Fruit fly (Drosophila melanogaster) whole organism, embryonic: ENCODE results near the gene CG8673.

Experiments used
- Atf6 ChIP-seq: fragments of 200-800 bp; sonication (Bioruptor generic); IDR thresholded peaks from 2 replicates; pipeline ENCODE4 v1.3.6; 2022; ENCODE audit warnings: missing biosample characterization, missing genetic modification characterization
- CG10543 ChIP-seq: fragments of 200-800 bp; sonication (Bioruptor generic); optimal IDR thresholded peaks from 3 replicates; lab custom pipeline; 2017; ENCODE audit warnings: missing biosample characterization, mild to moderate bottlenecking, missing genetic modification characterization, moderate library complexity
- CG12071 ChIP-seq: fragments of 200-800 bp; sonication (Bioruptor generic); optimal IDR thresholded peaks from 3 replicates; lab custom pipeline; 2018; ENCODE audit warnings: missing biosample characterization, mild to moderate bottlenecking, missing genetic modification characterization
- CG13287 ChIP-seq: fragments of 200-800 bp; sonication (Bioruptor generic); IDR thresholded peaks from 2 replicates; pipeline ENCODE4 v1.3.6; 2022; ENCODE audit warnings: missing biosample characterization, missing genetic modification characterization; ENCODE audit not compliant: partially characterized antibody
- CG13775 ChIP-seq: fragments of 200-800 bp; sonication (Bioruptor generic); optimal IDR thresholded peaks from 3 replicates; lab custom pipeline; 2017; ENCODE audit warnings: missing biosample characterization, mild to moderate bottlenecking, missing genetic modification characterization
- CG13894 ChIP-seq: fragments of 200-800 bp; sonication (Bioruptor generic); optimal IDR thresholded peaks from 3 replicates; lab custom pipeline; 2018; ENCODE audit warnings: missing biosample characterization, mild to moderate bottlenecking, missing genetic modification characterization, moderate library complexity
- CG15514 ChIP-seq: fragments of 200-800 bp; sonication (Bioruptor generic); optimal IDR thresholded peaks from 3 replicates; lab custom pipeline; 2017; ENCODE audit warnings: missing biosample characterization, missing genetic modification characterization, mild to moderate bottlenecking, moderate library complexity, missing genetic modification reagents
- CG17385 ChIP-seq: fragments of 200-800 bp; sonication (Bioruptor generic); optimal IDR thresholded peaks from 3 replicates; lab custom pipeline; 2018; ENCODE audit warnings: missing biosample characterization, mild to moderate bottlenecking, missing genetic modification characterization
- CG2678 ChIP-seq: fragments of 200-800 bp; sonication (Bioruptor generic); optimal IDR thresholded peaks from 3 replicates; lab custom pipeline; 2019; ENCODE audit warnings: missing biosample characterization, mild to moderate bottlenecking, missing genetic modification characterization, moderate library complexity
- CG2889 ChIP-seq: fragments of 200-800 bp; sonication (Bioruptor generic); IDR thresholded peaks from 3 replicates; pipeline ENCODE4 v1.3.6; 2022; ENCODE audit warnings: missing biosample characterization, missing genetic modification characterization
- CG3065 ChIP-seq: fragments of 200-800 bp; sonication (Bioruptor generic); optimal IDR thresholded peaks from 2 replicates; lab custom pipeline; 2016; ENCODE audit warnings: missing biosample characterization, missing genetic modification characterization
- CG32532 ChIP-seq: fragments of 200-800 bp; sonication (Bioruptor generic); IDR thresholded peaks from 2 replicates; pipeline ENCODE4 v1.3.6; 2022; ENCODE audit warnings: missing biosample characterization, missing genetic modification characterization
- CG3281 ChIP-seq: fragments of 200-800 bp; sonication (Bioruptor generic); optimal IDR thresholded peaks from 3 replicates; lab custom pipeline; 2017; ENCODE audit warnings: missing biosample characterization, mild to moderate bottlenecking, missing genetic modification characterization
- CG34422 ChIP-seq: fragments of 200-800 bp; sonication (Bioruptor generic); IDR thresholded peaks from 3 replicates; pipeline ENCODE4 v1.3.6; 2022; ENCODE audit warnings: missing biosample characterization, missing genetic modification characterization
- CG3726 ChIP-seq: fragments of 200-800 bp; sonication (Bioruptor generic); IDR thresholded peaks from 3 replicates; pipeline ENCODE4, ENCODE4 v1.3.6; 2022; ENCODE audit warnings: missing biosample characterization, missing genetic modification characterization
- CG3838 ChIP-seq: fragments of 200-800 bp; sonication (Bioruptor generic); optimal IDR thresholded peaks from 3 replicates; lab custom pipeline; 2016; ENCODE audit warnings: missing biosample characterization, missing genetic modification characterization
- CG4404 ChIP-seq: fragments of 200-800 bp; sonication (Bioruptor generic); IDR thresholded peaks from 2 replicates; pipeline ENCODE4 v1.3.6; 2022; ENCODE audit warnings: missing biosample characterization, missing genetic modification characterization
- Drgx ChIP-seq: fragments of 200-800 bp; sonication (Bioruptor generic); IDR thresholded peaks from 2 replicates; pipeline ENCODE4 v1.3.6; 2022; ENCODE audit warnings: missing biosample characterization, missing genetic modification characterization
- Elba2 ChIP-seq: fragments of 200-800 bp; sonication (Bioruptor generic); optimal IDR thresholded peaks from 3 replicates; lab custom pipeline; 2016; ENCODE audit warnings: missing biosample characterization, missing genetic modification characterization
- Fer1 ChIP-seq: fragments of 200-800 bp; sonication (Bioruptor generic); optimal IDR thresholded peaks from 2 replicates; lab custom pipeline; 2017; ENCODE audit warnings: missing biosample characterization, mild to moderate bottlenecking, missing genetic modification characterization
- Hr39 ChIP-seq: fragments of >200 bp; optimal IDR thresholded peaks from 2 replicates; lab custom pipeline; 2017
- Med ChIP-seq: fragments of 200-800 bp; sonication (Bioruptor generic); peaks from one replicate; lab custom pipeline; 2016; ENCODE audit warnings: missing biosample characterization, missing genetic modification characterization, mild to moderate bottlenecking, inconsistent platforms, moderate library complexity
- Meics ChIP-seq: fragments of 200-800 bp; sonication (Bioruptor generic); optimal IDR thresholded peaks from 2 replicates; lab custom pipeline; 2017; ENCODE audit warnings: missing biosample characterization, mild to moderate bottlenecking, missing genetic modification characterization
- Opbp ChIP-seq: fragments of 200-800 bp; sonication (Bioruptor generic); IDR thresholded peaks from 3 replicates; pipeline ENCODE4 v1.3.6; 2022; ENCODE audit warnings: missing biosample characterization, missing genetic modification characterization; ENCODE audit not compliant: partially characterized antibody
- Pdp1 ChIP-seq, 2 experiments: fragments of 200-800 bp; sonication (Bioruptor generic); optimal IDR thresholded peaks; 3 replicates each; lab custom pipeline; 2016; ENCODE audit warnings: missing biosample characterization in 2 of 2, missing genetic modification characterization in 2 of 2, mild to moderate bottlenecking in 1 of 2, moderate library complexity in 1 of 2
- chinmo ChIP-seq: fragments of 200-800 bp; sonication (Bioruptor generic); IDR thresholded peaks from 4 replicates; pipeline ENCODE4 v1.3.6; 2022; ENCODE audit warnings: missing biosample characterization, missing genetic modification characterization; ENCODE audit not compliant: partially characterized antibody
- crol ChIP-seq: fragments of 200-800 bp; sonication (Bioruptor generic); IDR thresholded peaks from 2 replicates; pipeline ENCODE4 v1.3.6; 2022; ENCODE audit warnings: missing biosample characterization, missing genetic modification characterization
- eve ChIP-seq, 2 experiments: fragments of >200 bp; optimal IDR thresholded peaks; 2 replicates each; lab custom pipeline; 2017; ENCODE audit warnings: missing biosample characterization in 2 of 2, missing genetic modification characterization in 2 of 2
- exex ChIP-seq: fragments of 200-800 bp; sonication (Bioruptor generic); optimal IDR thresholded peaks from 4 replicates; lab custom pipeline; 2018; ENCODE audit warnings: missing biosample characterization, mild to moderate bottlenecking, missing genetic modification characterization, moderate library complexity
- gem ChIP-seq: fragments of 200-800 bp; sonication (Bioruptor generic); optimal IDR thresholded peaks from 2 replicates; lab custom pipeline; 2019; ENCODE audit warnings: missing biosample characterization, mild to moderate bottlenecking, missing genetic modification characterization, moderate library complexity
- grau ChIP-seq: fragments of 200-800 bp; optimal IDR thresholded peaks from 3 replicates; lab custom pipeline; 2019; ENCODE audit warnings: missing biosample characterization, mild to moderate bottlenecking, missing genetic modification characterization, moderate library complexity
- inv ChIP-seq: fragments of 200-800 bp; sonication (Bioruptor generic); IDR thresholded peaks from 2 replicates; pipeline ENCODE4 v1.3.6; 2022; ENCODE audit warnings: missing biosample characterization, missing genetic modification characterization; ENCODE audit not compliant: partially characterized antibody
- lab ChIP-seq: fragments of 200-800 bp; sonication (Bioruptor generic); optimal IDR thresholded peaks from 3 replicates; lab custom pipeline; 2017; ENCODE audit warnings: missing biosample characterization, missing genetic modification characterization, mild to moderate bottlenecking, moderate library complexity, missing genetic modification reagents
- lbe ChIP-seq: fragments of 200-800 bp; sonication (Bioruptor generic); optimal IDR thresholded peaks from 2 replicates; lab custom pipeline; 2016; ENCODE audit warnings: missing biosample characterization, mild to moderate bottlenecking, missing genetic modification characterization
- lola ChIP-seq, 3 experiments: fragments of >200 bp in 2 of 3; fragments of 200-800 bp in 1 of 3; sonication (Bioruptor generic) in 1 of 3; optimal IDR thresholded peaks; 2 replicates each; lab custom pipeline; 2017 to 2019; ENCODE audit warnings: missing biosample characterization in 3 of 3, missing genetic modification characterization in 3 of 3, mild to moderate bottlenecking in 1 of 3, moderate library complexity in 1 of 3
- luna ChIP-seq: fragments of 200-800 bp; sonication (Bioruptor generic); optimal IDR thresholded peaks from 2 replicates; lab custom pipeline; 2016; ENCODE audit warnings: missing biosample characterization, missing genetic modification characterization
- nerfin-2 ChIP-seq: fragments of 200-800 bp; sonication (Bioruptor generic); IDR thresholded peaks from 2 replicates; pipeline ENCODE4 v1.3.6; 2022; ENCODE audit warnings: missing biosample characterization, missing genetic modification characterization; ENCODE audit not compliant: partially characterized antibody
- nom ChIP-seq: fragments of 200-800 bp; sonication (Bioruptor generic); optimal IDR thresholded peaks from 2 replicates; lab custom pipeline; 2017; ENCODE audit warnings: missing biosample characterization, missing genetic modification characterization, mild to moderate bottlenecking, moderate library complexity, missing genetic modification reagents
- row ChIP-seq: fragments of 200-800 bp; sonication (Bioruptor generic); IDR thresholded peaks from 3 replicates; pipeline ENCODE4 v1.3.6; 2022; ENCODE audit warnings: missing biosample characterization, missing genetic modification characterization
- sens ChIP-seq: fragments of 200-800 bp; sonication (Bioruptor generic); peaks from one replicate; lab custom pipeline; 2016; ENCODE audit warnings: missing biosample characterization, missing genetic modification characterization
- twi ChIP-seq: fragments of 200-800 bp; optimal IDR thresholded peaks from 2 replicates; lab custom pipeline; 2019; ENCODE audit warnings: missing biosample characterization, mild to moderate bottlenecking, missing genetic modification characterization, moderate library complexity
- wek ChIP-seq: fragments of 200-800 bp; sonication (Bioruptor generic); optimal IDR thresholded peaks from 3 replicates; lab custom pipeline; 2018; ENCODE audit warnings: missing biosample characterization, mild to moderate bottlenecking, missing genetic modification characterization, moderate library complexity

The CG8673 gene

dm6 chr2L:8091908-8092307 is 32.2 kb upstream of the CG8673 start (continued):
- 0 out of 2 replicates have a peak, but pooled peaks have one; percentile 12 for TF ChIP-seq inv (GFP tag; lab: Robert Waterston, UW)
- no peak for TF ChIP-seq CG17385
- no peak for TF ChIP-seq CG13775 (GFP tag; lab: Kevin White, UChicago)
- peak; percentile 75 for TF ChIP-seq twi (tag; lab: Kevin White, UChicago)
- TF ChIP-seq CG13894: peak; percentile 4
- TF ChIP-seq Elba2 (GFP tag; lab: Kevin White, UChicago): no peak
- no peak for TF ChIP-seq CG3065 (GFP tag; lab: Kevin White, UChicago)
- TF ChIP-seq, all 482 proteins: peak for 11

DNA sequence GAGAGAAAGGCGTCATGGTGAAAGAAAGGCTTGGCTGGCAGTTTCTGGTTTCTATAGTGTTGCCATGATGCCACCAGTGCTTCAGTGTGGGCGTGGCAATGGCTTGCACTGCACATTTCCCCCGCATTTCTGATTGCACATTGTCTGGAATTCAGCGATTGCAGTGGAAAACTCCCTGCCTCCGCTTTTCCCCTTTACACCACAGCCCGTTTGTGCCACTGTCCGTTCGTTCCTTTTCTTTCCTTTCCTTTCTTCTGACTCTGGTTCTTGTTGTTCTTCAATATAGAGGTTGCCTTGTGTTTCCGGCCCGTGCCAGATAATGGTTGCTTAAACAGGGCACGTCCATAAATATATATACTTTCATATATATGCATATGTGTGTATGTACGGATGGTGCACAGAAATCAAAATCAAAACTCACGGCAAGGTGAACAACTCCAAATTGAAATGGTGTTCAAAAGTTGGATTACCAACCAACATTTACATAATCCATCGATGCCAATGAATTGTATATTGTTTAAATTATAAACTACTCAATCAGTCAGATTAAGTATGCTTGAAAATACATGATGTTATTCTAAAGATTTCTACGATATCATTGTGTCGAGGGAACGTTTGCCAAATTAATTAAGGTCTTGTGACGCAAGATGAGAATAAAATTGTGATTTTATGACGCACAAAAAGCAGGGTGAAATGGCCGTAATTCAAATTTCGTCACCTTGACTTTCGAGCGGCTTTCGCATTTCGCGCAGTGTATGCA is 30.8 kb upstream of the CG8673 start:
- TF ChIP-seq Med: peak; percentile 62
- TF ChIP-seq lbe (GFP tag; lab: Kevin White, UChicago): peak; percentile 2
- TF ChIP-seq Hr39 (lab: Kevin White, UChicago): peak; percentile 62
- 0 out of 2 replicates have a peak, but pooled peaks have one; percentile 17 for TF ChIP-seq Drgx (GFP tag; lab: Robert Waterston, UW)
- peak in 1 of 2 experiments; percentile 16 for TF ChIP-seq eve (GFP tag; optimal IDR thresholded peaks at IDR 0.05; lab: Kevin White, UChicago)
- peak in 1 of 2 experiments; percentile 31 for TF ChIP-seq Pdp1 (GFP tag; optimal IDR thresholded peaks at IDR 0.05; lab: Kevin White, UChicago)
- peak; percentile 54 for TF ChIP-seq sens (GFP tag; lab: Kevin White, UChicago)
- TF ChIP-seq CG3726 (GFP tag; lab: Robert Waterston, UW): no peak
- no peak for TF ChIP-seq CG4404 (GFP tag; lab: Robert Waterston, UW)
- 0 out of 4 replicates have a peak, but pooled peaks have one; percentile 5 for TF ChIP-seq chinmo (GFP tag; lab: Robert Waterston, UW)
- TF ChIP-seq nom: peak; percentile 10
- TF ChIP-seq lola (GFP tag; optimal IDR thresholded peaks at IDR 0.05; lab: Kevin White, UChicago): no peak

DNA sequence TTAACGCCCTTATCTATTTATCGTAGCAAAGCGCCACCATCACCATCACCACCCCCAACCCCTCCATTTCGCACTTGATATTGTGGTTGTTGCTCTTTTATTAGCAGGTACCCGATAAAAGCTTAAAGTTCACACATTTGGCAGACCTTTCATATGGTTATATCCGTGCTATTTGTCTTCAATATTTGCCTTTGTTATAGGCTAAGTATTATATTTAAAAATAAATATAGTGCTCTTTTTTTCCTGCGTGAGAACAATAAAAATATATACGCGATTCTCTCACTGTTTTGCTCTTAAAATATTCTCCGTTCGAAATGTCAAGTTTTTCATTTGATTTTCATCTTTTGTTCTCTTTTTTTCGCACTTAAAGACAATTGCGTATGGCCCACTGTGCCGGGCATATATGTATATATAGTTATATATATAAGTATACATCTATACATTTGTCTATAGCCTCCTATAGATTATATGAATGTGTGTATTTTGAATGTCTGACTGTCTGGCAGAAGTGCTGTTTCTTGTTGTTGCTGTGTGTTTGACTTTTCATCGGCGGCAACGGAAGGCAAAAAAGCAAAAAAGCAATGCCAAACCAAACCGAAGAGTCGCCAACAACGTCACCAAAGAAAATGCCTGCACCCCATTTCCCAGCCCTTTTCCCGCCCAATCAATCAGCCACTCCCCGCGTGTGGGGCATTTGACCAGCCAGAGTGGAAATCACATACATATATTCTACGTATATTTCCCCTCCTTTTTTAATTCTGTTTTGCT is 29.9 kb upstream of the CG8673 start:
- TF ChIP-seq grau (tag; lab: Kevin White, UChicago): peak; percentile 13
- TF ChIP-seq Fer1: peak; percentile 30
- TF ChIP-seq sens (GFP tag; lab: Kevin White, UChicago): peak; percentile 40
- peak; percentile 14; the same call in 1 of the 2 replicates for TF ChIP-seq CG13287 (GFP tag; lab: Robert Waterston, UW)
- TF ChIP-seq CG32532: 0 out of 2 replicates have a peak, but pooled peaks have one; percentile 11
- peak; percentile 28; the same call in 1 of the 3 replicates for TF ChIP-seq row
- no peak for TF ChIP-seq CG3838 (GFP tag; lab: Kevin White, UChicago)
- peak; percentile 62 for TF ChIP-seq CG10543
- TF ChIP-seq CG2889: no peak
- TF ChIP-seq CG12071 (GFP tag; lab: Kevin White, UChicago): no peak
- no peak for TF ChIP-seq Opbp (GFP tag; lab: Robert Waterston, UW)
- no peak for TF ChIP-seq luna (GFP tag; lab: Kevin White, UChicago)
- TF ChIP-seq Meics (GFP tag; lab: Kevin White, UChicago): peak; percentile 12
- TF ChIP-seq CG2678 (tag; lab: Kevin White, UChicago): peak; percentile 12
- no peak for TF ChIP-seq wek
- peak; percentile 15 for TF ChIP-seq CG3281 (GFP tag; lab: Kevin White, UChicago)
- TF ChIP-seq CG34422 (GFP tag; lab: Robert Waterston, UW): 0 out of 3 replicates have a peak, but pooled peaks have one; percentile 23
- 0 out of 2 replicates have a peak, but pooled peaks have one; percentile 8 for TF ChIP-seq nerfin-2 (GFP tag; lab: Robert Waterston, UW)
- TF ChIP-seq crol: peak; percentile 18; the same call in 1 of the 2 replicates
- 0 out of 2 replicates have a peak, but pooled peaks have one; percentile 13 for TF ChIP-seq Atf6 (GFP tag; lab: Robert Waterston, UW)
- TF ChIP-seq lab (GFP tag; lab: Kevin White, UChicago): peak; percentile 7
- TF ChIP-seq chinmo (GFP tag; lab: Robert Waterston, UW): no peak
- TF ChIP-seq exex (tag; lab: Kevin White, UChicago): no peak
- TF ChIP-seq Drgx (GFP tag; lab: Robert Waterston, UW): peak; percentile 59
- TF ChIP-seq CG15514 (GFP tag; lab: Kevin White, UChicago): peak; percentile 4
- TF ChIP-seq gem (tag; lab: Kevin White, UChicago): peak; percentile 20
